Fruit fly (Drosophila melanogaster): ENCODE data around the gene ACXD.
A peak's percentile ranks its signal among the peaks of the same experiment; 100 is the strongest.

The ACXD gene

DNA sequence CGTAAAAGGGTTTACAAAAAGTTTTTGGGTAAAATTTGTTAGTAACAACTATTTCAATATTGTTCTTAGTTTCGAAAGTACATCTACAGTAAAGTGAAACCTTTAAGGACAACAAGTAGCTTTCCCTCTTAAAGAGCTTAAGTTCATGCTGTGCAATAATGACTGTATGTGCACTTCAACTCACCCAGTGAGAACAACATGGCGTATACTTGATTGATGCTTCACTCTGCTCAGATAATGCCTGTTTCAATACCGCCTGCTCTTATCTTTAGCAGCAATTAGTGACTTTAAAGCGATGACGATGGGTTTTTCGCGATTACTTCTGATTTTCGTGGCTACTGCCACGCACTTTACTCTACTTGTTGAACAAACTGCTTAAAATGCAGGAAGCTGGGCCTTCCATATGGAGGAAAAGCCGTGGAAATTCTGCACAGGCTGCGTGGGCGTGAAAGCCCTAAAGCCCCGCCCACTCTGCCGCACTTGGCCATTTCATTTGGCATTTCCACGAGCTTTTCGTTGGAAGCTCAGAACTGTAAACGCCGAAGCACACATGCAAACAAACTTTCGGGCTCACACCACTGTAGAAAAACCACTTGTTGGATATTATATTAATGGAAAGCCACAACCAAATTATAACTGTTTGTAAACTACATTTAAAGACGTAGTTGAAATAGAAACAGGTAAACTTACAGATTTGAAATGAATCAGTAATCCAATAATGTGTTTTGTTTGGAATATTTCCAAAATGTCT lies 19.2 kb downstream of the ACXD start (continued):
- no peak for TF ChIP-seq da (GFP tag; optimal IDR thresholded peaks at IDR 0.05)
- no peak for TF ChIP-seq sqz (GFP tag; optimal IDR thresholded peaks at IDR 0.05)
- no peak for TF ChIP-seq NC2α (GFP tag; optimal IDR thresholded peaks at IDR 0.05)
- TF ChIP-seq HmgZ (tag; optimal IDR thresholded peaks at IDR 0.05), result no peak
- TF ChIP-seq chinmo (GFP tag; IDR thresholded peaks at IDR 0.05; ENCODE audit: partially characterized antibody), result 0 out of 4 replicates have a peak, but pooled peaks have one; percentile 5
- no peak for TF ChIP-seq Optix (GFP tag; IDR thresholded peaks at IDR 0.05)
- no peak for TF ChIP-seq C15 (GFP tag; IDR thresholded peaks at IDR 0.05)
- TF ChIP-seq Dp (GFP tag; optimal IDR thresholded peaks at IDR 0.05), result no peak
- TF ChIP-seq nmo (GFP tag; optimal IDR thresholded peaks at IDR 0.05), result no peak
- TF ChIP-seq sim (GFP tag; IDR thresholded peaks at IDR 0.05), result no peak
- no peak for TF ChIP-seq bowl (GFP tag; IDR thresholded peaks at IDR 0.05)
- no peak for TF ChIP-seq dpn (GFP tag; optimal IDR thresholded peaks at IDR 0.05)
- TF ChIP-seq Dref (GFP tag; IDR thresholded peaks at IDR 0.05), result no peak
- TF ChIP-seq tll (GFP tag; optimal IDR thresholded peaks at IDR 0.05), result no peak
- no peak for TF ChIP-seq trem (tag; optimal IDR thresholded peaks at IDR 0.05)
- TF ChIP-seq row (GFP tag; IDR thresholded peaks at IDR 0.05), result no peak
- no peak for TF ChIP-seq Sox100B (GFP tag; optimal IDR thresholded peaks at IDR 0.05)
- no peak for TF ChIP-seq CG16779 (GFP tag; IDR thresholded peaks at IDR 0.05)
- TF ChIP-seq MBD-R2 (GFP tag; IDR thresholded peaks at IDR 0.05), result no peak
- TF ChIP-seq CG7372 (GFP tag; IDR thresholded peaks at IDR 0.05), result peak; percentile 29; the same call in 1 of the 2 replicates
- no peak for TF ChIP-seq ro (GFP tag; IDR thresholded peaks at IDR 0.05)
- TF ChIP-seq CG7963 (GFP tag; IDR thresholded peaks at IDR 0.05; ENCODE audit: partially characterized antibody), result 0 out of 3 replicates have a peak, but pooled peaks have one; percentile 38
- no peak for TF ChIP-seq MESR4 (GFP tag; optimal IDR thresholded peaks at IDR 0.05)
- TF ChIP-seq kah (GFP tag; optimal IDR thresholded peaks at IDR 0.05), result peak; percentile 82
- no peak for TF ChIP-seq Side (GFP tag; optimal IDR thresholded peaks at IDR 0.05)
- no peak for TF ChIP-seq Atf3 (GFP tag; optimal IDR thresholded peaks at IDR 0.05)
- no peak for TF ChIP-seq crol (GFP tag; IDR thresholded peaks at IDR 0.05)
- no peak for TF ChIP-seq CG17912 (GFP tag; optimal IDR thresholded peaks at IDR 0.05)
- TF ChIP-seq Hr39 (optimal IDR thresholded peaks at IDR 0.05), result no peak
- TF ChIP-seq phol (tag; optimal IDR thresholded peaks at IDR 0.05), result no peak
- TF ChIP-seq Oaz (GFP tag; IDR thresholded peaks at IDR 0.05), result no peak
- no peak for TF ChIP-seq Atf-2 (GFP tag; optimal IDR thresholded peaks at IDR 0.05)
- TF ChIP-seq peb (GFP tag; IDR thresholded peaks at IDR 0.05), result no peak
- 0 out of 3 replicates have a peak, but pooled peaks have one; percentile 28 for TF ChIP-seq ci (GFP tag; IDR thresholded peaks at IDR 0.05)
- no peak for TF ChIP-seq CG2678 (tag; optimal IDR thresholded peaks at IDR 0.05)
- no peak for TF ChIP-seq z (GFP tag; IDR thresholded peaks at IDR 0.05)
- TF ChIP-seq sug (tag; optimal IDR thresholded peaks at IDR 0.05), result no peak
- no peak for TF ChIP-seq CG2120 (GFP tag; optimal IDR thresholded peaks at IDR 0.05)
- no peak for TF ChIP-seq pan (optimal IDR thresholded peaks at IDR 0.05)
- TF ChIP-seq pan (GFP tag; optimal IDR thresholded peaks at IDR 0.05 in 1 of 2, IDR thresholded peaks at IDR 0.05 in 1 of 2), result no peak
- TF ChIP-seq Ets65A (GFP tag), result peak; percentile 4
- TF ChIP-seq dm (GFP tag; optimal IDR thresholded peaks at IDR 0.05), result no peak
- no peak for TF ChIP-seq CG6689 (GFP tag; IDR thresholded peaks at IDR 0.05)
- peak; percentile 87 for TF ChIP-seq scrt (GFP tag; optimal IDR thresholded peaks at IDR 0.05)
- TF ChIP-seq Lpt (GFP tag; optimal IDR thresholded peaks at IDR 0.05), result no peak
